Worm (Caenorhabditis elegans) whole organism, L4/young adult: ENCODE data around the gene unc-53.

ENCODE experiments used
- W03F9.2 ChIP-seq: fragments of 150-350 bp; optimal IDR thresholded peaks from 2 replicates; lab custom pipeline; 2014; ENCODE audit warnings: missing biosample characterization, missing genetic modification characterization
- dao-5 ChIP-seq: sonication (generic microtip); optimal IDR thresholded peaks from 2 replicates; lab custom pipeline; 2016; ENCODE audit warnings: missing genotype, missing genetic modification characterization, moderate library complexity, missing compliant biosample characterization
- him-1 ChIP-seq: sonication (generic microtip); optimal IDR thresholded peaks from 2 replicates; lab custom pipeline; 2016; ENCODE audit warnings: missing genotype, missing genetic modification reagents, missing genetic modification characterization, missing compliant biosample characterization

DNA sequence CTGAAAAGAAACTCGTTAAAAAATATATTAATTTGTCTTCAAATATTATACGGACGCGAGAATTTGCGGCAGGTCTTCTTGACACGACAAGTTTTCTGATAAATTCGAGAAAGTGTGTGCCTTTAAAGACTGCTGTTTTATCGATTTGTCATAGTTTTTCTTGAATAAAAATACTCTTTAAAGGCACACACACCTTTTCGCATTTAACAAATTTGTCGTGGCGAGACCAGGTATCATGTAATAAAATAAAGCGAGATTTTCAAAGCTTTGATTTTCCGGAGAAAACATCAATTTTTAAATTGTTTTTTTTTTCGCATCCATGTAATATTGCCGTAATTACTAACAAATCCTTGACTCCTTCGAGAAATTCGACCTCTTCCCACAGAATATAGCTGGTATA, 11.9 kb upstream of the unc-53 start:
- TF ChIP-seq W03F9.2 (tag; lab: Kevin White, UChicago) (no peak), him-1 (tag; lab: Kevin White, UChicago) (no peak), dao-5 (tag; lab: Kevin White, UChicago) (no peak)
